Fruit fly (Drosophila melanogaster): Measurements from ENCODE around the gene CG11693.

CG11693 gene

DNA sequence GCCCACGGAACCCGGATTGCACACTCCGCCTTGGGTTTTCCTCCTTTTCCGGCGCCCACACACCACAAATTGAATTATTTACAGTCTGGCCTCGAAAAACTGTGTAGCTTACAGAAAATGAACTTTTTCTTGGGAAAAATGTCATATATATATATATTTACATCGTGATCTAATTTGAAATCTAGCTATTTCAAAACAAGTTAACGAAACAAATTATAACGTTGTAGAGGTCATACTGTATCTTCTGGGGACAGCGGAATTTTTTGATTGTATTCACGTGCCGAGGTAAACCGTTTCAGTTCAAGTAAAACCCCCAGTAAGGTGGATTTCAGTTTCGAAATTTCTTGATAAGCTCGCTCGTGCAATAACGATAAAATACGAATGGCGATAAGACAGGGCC, 43.9 kb upstream of the CG11693 start (continued):
- TF ChIP-seq CG18599 (GFP tag; optimal IDR thresholded peaks at IDR 0.05) (peak; percentile 67), Gug (GFP tag; IDR thresholded peaks at IDR 0.05) (peak; percentile 39; the same call in 1 of the 4 replicates), Mad (GFP tag; optimal IDR thresholded peaks at IDR 0.05) (no peak), Dek (tag; optimal IDR thresholded peaks at IDR 0.05) (peak; percentile 2), CG6813 (GFP tag; optimal IDR thresholded peaks at IDR 0.05) (no peak), CG16863 (GFP tag; optimal IDR thresholded peaks at IDR 0.05) (no peak), Sin3A (optimal IDR thresholded peaks at IDR 0.05) (no peak), CG10543 (GFP tag; optimal IDR thresholded peaks at IDR 0.05) (peak; percentile 1), Oli (tag; optimal IDR thresholded peaks at IDR 0.05) (peak; percentile 52), HmgZ (tag; optimal IDR thresholded peaks at IDR 0.05) (peak; percentile 11), az2 (GFP tag; optimal IDR thresholded peaks at IDR 0.05) (peak; percentile 23), ftz-f1 (GFP tag; optimal IDR thresholded peaks at IDR 0.05) (peak; percentile 1), Med (GFP tag) (peak; percentile 83), CG14050 (GFP tag; IDR thresholded peaks at IDR 0.05) (peak; percentile 64; the same call in 2 of the 3 replicates), D19A (tag; optimal IDR thresholded peaks at IDR 0.05) (peak; percentile 25), Xrp1 (GFP tag; IDR thresholded peaks at IDR 0.05) (peak; percentile 65), CG10147 (GFP tag; optimal IDR thresholded peaks at IDR 0.05) (peak; percentile 6), Aef1 (GFP tag; IDR thresholded peaks at IDR 0.05) (peak; percentile 55; the same call in 2 of the 3 replicates), Doc2 (GFP tag; IDR thresholded peaks at IDR 0.05) (no peak), CG32767 (GFP tag; IDR thresholded peaks at IDR 0.05) (0 out of 2 replicates have a peak, but pooled peaks have one; percentile 28), unpg (GFP tag; optimal IDR thresholded peaks at IDR 0.05) (peak; percentile 66), CG15011 (GFP tag; optimal IDR thresholded peaks at IDR 0.05) (no peak), sqz (GFP tag; optimal IDR thresholded peaks at IDR 0.05) (no peak), CG13287 (GFP tag; IDR thresholded peaks at IDR 0.05; ENCODE audit: partially characterized antibody) (no peak), CG13775 (GFP tag; optimal IDR thresholded peaks at IDR 0.05) (no peak), CG7839 (tag; optimal IDR thresholded peaks at IDR 0.05) (peak; percentile 57), ara (GFP tag; IDR thresholded peaks at IDR 0.05) (peak; percentile 23; the same call in 1 of the 2 replicates), CG11504 (tag; optimal IDR thresholded peaks at IDR 0.05) (peak; percentile 54), fd64A (GFP tag; optimal IDR thresholded peaks at IDR 0.05) (no peak), CG2678 (tag; optimal IDR thresholded peaks at IDR 0.05) (peak; percentile 66), CG17829 (tag; optimal IDR thresholded peaks at IDR 0.05) (no peak), vfl (GFP tag; optimal IDR thresholded peaks at IDR 0.05) (peak; percentile 10), CG17361 (GFP tag; IDR thresholded peaks at IDR 0.05) (no peak), Drgx (GFP tag; IDR thresholded peaks at IDR 0.05) (peak; percentile 49), Poxn (GFP tag; IDR thresholded peaks at IDR 0.05) (0 out of 2 replicates have a peak, but pooled peaks have one; percentile 14), ind (GFP tag; optimal IDR thresholded peaks at IDR 0.05) (peak; percentile 40), CG6689 (GFP tag; IDR thresholded peaks at IDR 0.05) (peak; percentile 74), HLHmδ (GFP tag; optimal IDR thresholded peaks at IDR 0.05) (no peak), Mes4 (GFP tag; optimal IDR thresholded peaks at IDR 0.05) (no peak), CG14014 (GFP tag; IDR thresholded peaks at IDR 0.05) (peak; percentile 59; the same call in 1 of the 2 replicates), lilli (GFP tag; optimal IDR thresholded peaks at IDR 0.05) (peak; percentile 38), CG32772 (GFP tag; IDR thresholded peaks at IDR 0.05) (peak; percentile 64), Dip3 (GFP tag; optimal IDR thresholded peaks at IDR 0.05) (no peak), al (GFP tag; IDR thresholded peaks at IDR 0.05) (peak; percentile 55; the same call in 1 of the 2 replicates), wdn (GFP tag; IDR thresholded peaks at IDR 0.05) (peak; percentile 25; the same call in 1 of the 2 replicates), CG18011 (GFP tag; optimal IDR thresholded peaks at IDR 0.05) (no peak), CG6254 (GFP tag; optimal IDR thresholded peaks at IDR 0.05) (peak; percentile 22), NfI (GFP tag; optimal IDR thresholded peaks at IDR 0.05) (peak; percentile 61), CG31441 (GFP tag; IDR thresholded peaks at IDR 0.05) (no peak; the same call in 1 of the 2 replicates), Rx (GFP tag; IDR thresholded peaks at IDR 0.05) (peak; percentile 61), ci (GFP tag; IDR thresholded peaks at IDR 0.05) (peak; percentile 81)

All from whole organism, embryonic.